Worm (Caenorhabditis elegans): ENCODE data around the gene egl-23.

DNA sequence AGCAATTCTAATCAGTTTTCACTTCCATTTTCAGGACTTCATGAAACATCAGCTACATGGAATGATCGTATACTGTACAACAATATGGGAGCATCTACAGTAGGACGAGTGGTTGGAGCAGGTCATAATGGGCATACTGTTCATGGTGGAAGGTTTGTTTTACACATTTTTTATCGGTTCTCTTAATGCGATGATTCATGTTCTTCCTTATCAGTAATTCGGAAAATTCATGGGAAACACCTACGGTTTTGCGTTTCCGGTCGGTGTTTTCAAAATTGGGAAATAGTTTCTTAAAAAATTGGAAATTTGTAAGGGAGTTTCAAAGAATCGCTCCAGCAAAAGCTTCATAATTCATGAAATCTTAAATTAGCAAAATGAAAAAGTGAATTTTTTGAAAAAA, 48.0 kb upstream of the egl-23 start:
- no peak for TF ChIP-seq nhr-12 (tag; optimal IDR thresholded peaks at IDR 0.05)
- TF ChIP-seq elt-1 (tag; optimal IDR thresholded peaks at IDR 0.05; ENCODE audit: borderline replicate concordance, insufficient read depth), result no peak
- TF ChIP-seq sptf-1 (tag; optimal IDR thresholded peaks at IDR 0.05), result no peak
- TF ChIP-seq ztf-11 (tag; optimal IDR thresholded peaks at IDR 0.05), result no peak
- TF ChIP-seq ceh-83 (GFP tag; optimal IDR thresholded peaks at IDR 0.05), result no peak
- no peak for TF ChIP-seq snpc-4 (tag; optimal IDR thresholded peaks at IDR 0.05)
- TF ChIP-seq tbx-8 (GFP tag; optimal IDR thresholded peaks at IDR 0.05), result no peak
- TF ChIP-seq drap-1 (GFP tag; optimal IDR thresholded peaks at IDR 0.05), result no peak
- TF ChIP-seq unc-39 (tag; optimal IDR thresholded peaks at IDR 0.05), result no peak
- no peak for TF ChIP-seq elt-3 (tag; optimal IDR thresholded peaks at IDR 0.05)
- TF ChIP-seq lin-13 (tag; optimal IDR thresholded peaks at IDR 0.05), result no peak

Data from whole organism, mixed stage, embryonic.